Worm (Caenorhabditis elegans) whole organism, L4/young adult: ENCODE measurements around the gene cap-1.
A peak's percentile ranks its signal among the peaks of the same experiment; 100 is the strongest.

Source experiments
- W03F9.2 ChIP-seq: fragments of 150-350 bp; optimal IDR thresholded peaks from 2 replicates; lab custom pipeline; 2014; ENCODE audit warnings: missing biosample characterization, missing genetic modification characterization
- dao-5 ChIP-seq: sonication (generic microtip); optimal IDR thresholded peaks from 2 replicates; lab custom pipeline; 2016; ENCODE audit warnings: missing genotype, missing genetic modification characterization, moderate library complexity, missing compliant biosample characterization
- him-1 ChIP-seq: sonication (generic microtip); optimal IDR thresholded peaks from 2 replicates; lab custom pipeline; 2016; ENCODE audit warnings: missing genotype, missing genetic modification reagents, missing genetic modification characterization, missing compliant biosample characterization

cap-1 gene

ce11 chrIV:7205969-7206368 lies 24.1 kb downstream of the cap-1 start, which contains the start of gene kcc-1:
Gene kcc-1, plus strand, starts transcription at chrIV:7206269.
- no peak for TF ChIP-seq him-1 (tag; lab: Kevin White, UChicago)
- no peak for TF ChIP-seq W03F9.2 (tag; lab: Kevin White, UChicago)
- TF ChIP-seq dao-5 (tag; lab: Kevin White, UChicago): no peak

ce11 chrIV:7203696-7204095 lies 26.3 kb downstream of the cap-1 start, which contains the start of gene R13A1.3:
Gene R13A1.3, plus strand, starts transcription at chrIV:7203996.
- TF ChIP-seq W03F9.2 (tag; lab: Kevin White, UChicago) (no peak), him-1 (tag; lab: Kevin White, UChicago) (no peak), dao-5 (tag; lab: Kevin White, UChicago) (no peak)

- TF ChIP-seq him-1 (tag; lab: Kevin White, UChicago) (no peak), dao-5 (tag; lab: Kevin White, UChicago) (no peak)
Measured at ce11 chrIV:7196853-7197252, 33.2 kb downstream of the cap-1 start, which contains the start of gene unc-8. Gene unc-8, plus strand, starts transcription at chrIV:7197153.

ce11 chrIV:7195734-7196133 lies 34.3 kb downstream of the cap-1 start, which contains the start of gene best-16:
Gene best-16, minus strand, starts transcription at chrIV:7195834.
- TF ChIP-seq him-1 (tag; lab: Kevin White, UChicago) (no peak), dao-5 (tag; lab: Kevin White, UChicago) (no peak), W03F9.2 (tag; lab: Kevin White, UChicago) (no peak)

- TF ChIP-seq W03F9.2 (tag; lab: Kevin White, UChicago): no peak
- no peak for TF ChIP-seq dao-5 (tag; lab: Kevin White, UChicago)
- no peak for TF ChIP-seq him-1 (tag; lab: Kevin White, UChicago)
Measured at ce11 chrIV:7191745-7192144, 38.3 kb downstream of the cap-1 start, which contains the start of gene R13A1.5. Gene R13A1.5, minus strand, starts transcription at chrIV:7191845.

- TF ChIP-seq dao-5 (tag; lab: Kevin White, UChicago) (no peak), W03F9.2 (tag; lab: Kevin White, UChicago) (no peak), him-1 (tag; lab: Kevin White, UChicago) (no peak)
Measured at ce11 chrIV:7190409-7190808, 39.6 kb downstream of the cap-1 start.

- TF ChIP-seq him-1 (tag; lab: Kevin White, UChicago): no peak
- TF ChIP-seq dao-5 (tag; lab: Kevin White, UChicago): no peak
- peak; percentile 15 for TF ChIP-seq W03F9.2 (tag; lab: Kevin White, UChicago)
Measured at ce11 chrIV:7188528-7189422, 41.2 kb downstream of the cap-1 start, which contains the start of gene srlf-7. Gene srlf-7, plus strand, starts transcription at chrIV:7189287.

- TF ChIP-seq dao-5 (tag; lab: Kevin White, UChicago) (no peak), him-1 (tag; lab: Kevin White, UChicago) (no peak), W03F9.2 (tag; lab: Kevin White, UChicago) (no peak)
Measured at ce11 chrIV:7188030-7188429, 42.0 kb downstream of the cap-1 start, which contains the start of gene C42D4.13. Gene C42D4.13, minus strand, starts transcription at chrIV:7188130.

ce11 chrIV:7186756-7187155 lies 43.3 kb downstream of the cap-1 start, which contains the start of gene str-249:
Gene str-249, minus strand, starts transcription at chrIV:7186856.
- no peak for TF ChIP-seq him-1 (tag; lab: Kevin White, UChicago)
- TF ChIP-seq W03F9.2 (tag; lab: Kevin White, UChicago): no peak
- TF ChIP-seq dao-5 (tag; lab: Kevin White, UChicago): no peak

ce11 chrIV:7184597-7184996 lies 45.4 kb downstream of the cap-1 start, which contains the start of gene clec-179:
Gene clec-179, minus strand, starts transcription at chrIV:7184697.
- TF ChIP-seq him-1 (tag; lab: Kevin White, UChicago) (no peak), W03F9.2 (tag; lab: Kevin White, UChicago) (no peak), dao-5 (tag; lab: Kevin White, UChicago) (no peak)

ce11 chrIV:7182818-7183217 lies 47.2 kb downstream of the cap-1 start:
- no peak for TF ChIP-seq him-1 (tag; lab: Kevin White, UChicago)
- TF ChIP-seq W03F9.2 (tag; lab: Kevin White, UChicago): peak; percentile 12

ce11 chrIV:7180304-7180703 lies 49.7 kb downstream of the cap-1 start, which contains the start of gene cest-10:
Gene cest-10, plus strand, starts transcription at chrIV:7180557.
- no peak for TF ChIP-seq dao-5 (tag; lab: Kevin White, UChicago)
- TF ChIP-seq W03F9.2 (tag; lab: Kevin White, UChicago): peak; percentile 6

- TF ChIP-seq dao-5 (tag; lab: Kevin White, UChicago) (no peak), him-1 (tag; lab: Kevin White, UChicago) (no peak), W03F9.2 (tag; lab: Kevin White, UChicago) (no peak)
Measured at ce11 chrIV:7178942-7179341, 51.1 kb downstream of the cap-1 start, which contains the start of gene C42D4.3. Gene C42D4.3, plus strand, starts transcription at chrIV:7179239.
